Fruit fly (Drosophila melanogaster) S2 (cell line): ENCODE results near the gene Ctl1.

ENCODE experiments used
- CG8478 ChIP-seq: fragments of >200 bp; optimal IDR thresholded peaks from 2 replicates; lab custom pipeline; 2018
- CTCF ChIP-seq, 2 experiments: fragments of >200 bp; optimal IDR thresholded peaks; 2 replicates each; lab custom pipeline; 2018

dm6 chr3L:4292120-4292697 is 14.4 kb downstream of the Ctl1 start, which contains the start of the genes CG15012 and Fdx2:
- TF ChIP-seq CTCF (optimal IDR thresholded peaks at IDR 0.05; lab: Kevin White, UChicago) (no peak), CG8478 (lab: Kevin White, UChicago) (no peak)
